Worm (Caenorhabditis elegans) whole organism, L4 larva: ENCODE measurements around the gene K02E2.7.

Experiments
- F10B5.3 ChIP-seq: sonication (generic microtip); optimal IDR thresholded peaks from 2 replicates; lab custom pipeline; 2016; ENCODE audit warnings: mild to moderate bottlenecking, missing genetic modification characterization, missing compliant biosample characterization
- F44E2.7 ChIP-seq: fragments of 200-800 bp; sonication (Bioruptor generic); IDR thresholded peaks from 2 replicates; pipeline ENCODE4 v2.1.2; 2022; ENCODE audit warnings: missing genetic modification characterization, missing compliant biosample characterization
- T20F7.1 ChIP-seq: fragments of 200-800 bp; sonication (Bioruptor generic); optimal IDR thresholded peaks from 2 replicates; lab custom pipeline; 2018; ENCODE audit warnings: mild to moderate bottlenecking, missing genetic modification characterization, missing compliant biosample characterization
- T26A8.4 ChIP-seq: fragments of 200-800 bp; sonication (Bioruptor generic); IDR thresholded peaks from 2 replicates; pipeline ENCODE4 v1.3.6; 2022; ENCODE audit warnings: missing genetic modification characterization, missing compliant biosample characterization
- Y48G9A.11 ChIP-seq: fragments of 200-800 bp; sonication (Bioruptor generic); IDR thresholded peaks from 2 replicates; pipeline ENCODE4 v1.3.6; 2022; ENCODE audit warnings: missing genetic modification reagents, missing genetic modification characterization, missing compliant biosample characterization
- ZK337.2 ChIP-seq: fragments of 200-800 bp; sonication (Bioruptor generic); IDR thresholded peaks from 2 replicates; pipeline ENCODE4 v1.3.6; 2022; ENCODE audit warnings: missing genetic modification reagents, missing genetic modification characterization, missing compliant biosample characterization
- ZK546.5 ChIP-seq, 2 experiments: sonication (generic microtip); optimal IDR thresholded peaks; 2 replicates each; lab custom pipeline; 2017; ENCODE audit warnings: missing biosample characterization in 2 of 2, missing genetic modification characterization in 2 of 2
- aly-2 ChIP-seq: sonication (generic microtip); optimal IDR thresholded peaks from 2 replicates; lab custom pipeline; 2018; ENCODE audit warnings: missing biosample characterization, missing genetic modification characterization
- ama-1 ChIP-seq: fragments of 150-350 bp; optimal IDR thresholded peaks from 2 replicates; lab custom pipeline; 2014; ENCODE audit warnings: inconsistent platforms, mixed read lengths
- ceh-28 ChIP-seq: fragments of 150-350 bp; optimal IDR thresholded peaks from 2 replicates; lab custom pipeline; 2014; ENCODE audit warnings: missing biosample characterization, missing genetic modification reagents, missing genetic modification characterization
- ceh-32 ChIP-seq: sonication (generic microtip); optimal IDR thresholded peaks from 2 replicates; lab custom pipeline; 2016; ENCODE audit warnings: mild to moderate bottlenecking, missing genetic modification characterization, missing compliant biosample characterization; ENCODE audit not compliant: poor library complexity
- ceh-62 ChIP-seq: sonication (generic microtip); optimal IDR thresholded peaks from 2 replicates; lab custom pipeline; 2017; ENCODE audit warnings: missing biosample characterization, missing genetic modification characterization
- ces-1 ChIP-seq: fragments of 150-350 bp; sonication (generic microtip); optimal IDR thresholded peaks from 4 replicates; lab custom pipeline; 2014; ENCODE audit warnings: missing biosample characterization, missing genetic modification reagents, missing genetic modification characterization
- cey-2 ChIP-seq: sonication (generic microtip); optimal IDR thresholded peaks from 3 replicates; lab custom pipeline; 2017; ENCODE audit warnings: missing genetic modification characterization, mild to moderate bottlenecking, missing compliant biosample characterization, antibody characterized with exemption, borderline replicate concordance; ENCODE audit not compliant: insufficient read depth
- dmd-6 ChIP-seq: fragments of 200-800 bp; sonication (Bioruptor generic); IDR thresholded peaks from 2 replicates; pipeline ENCODE4 v1.3.6; 2022; ENCODE audit warnings: missing genetic modification reagents, missing genetic modification characterization, missing compliant biosample characterization
- dve-1 ChIP-seq: sonication (generic microtip); optimal IDR thresholded peaks from 2 replicates; lab custom pipeline; 2017; ENCODE audit warnings: antibody characterized with exemption, mild to moderate bottlenecking, missing genetic modification characterization, missing compliant biosample characterization; ENCODE audit not compliant: insufficient read depth
- egl-27 ChIP-seq: sonication (generic microtip); optimal IDR thresholded peaks from 3 replicates; lab custom pipeline; 2017; ENCODE audit warnings: missing biosample characterization, missing genetic modification reagents, missing genetic modification characterization
- fkh-10 ChIP-seq: fragments of 150-350 bp; optimal IDR thresholded peaks from 2 replicates; lab custom pipeline; 2014; ENCODE audit warnings: missing biosample characterization, missing genetic modification reagents, missing genetic modification characterization
- fos-1 ChIP-seq: fragments of 150-350 bp; optimal IDR thresholded peaks from 2 replicates; lab custom pipeline; 2014; ENCODE audit warnings: missing biosample characterization, missing genetic modification characterization
- gei-8 ChIP-seq: fragments of 200-800 bp; sonication (Bioruptor generic); optimal IDR thresholded peaks from 2 replicates; lab custom pipeline; 2018; ENCODE audit warnings: mild to moderate bottlenecking, missing genetic modification characterization, missing compliant biosample characterization
- hif-1 ChIP-seq, 2 experiments: sonication (generic microtip); optimal IDR thresholded peaks; 2 replicates each; lab custom pipeline; 2016 to 2017; ENCODE audit warnings: missing compliant biosample characterization in 2 of 2, missing genetic modification characterization in 2 of 2, missing genetic modification reagents in 2 of 2, missing genotype in 2 of 2, mild to moderate bottlenecking in 1 of 2
- jun-1 ChIP-seq: fragments of 150-350 bp; optimal IDR thresholded peaks from 2 replicates; lab custom pipeline; 2014; ENCODE audit warnings: missing biosample characterization, missing genetic modification reagents, missing genetic modification characterization
- lin-1 ChIP-seq: fragments of 200-800 bp; sonication (Bioruptor generic); IDR thresholded peaks from 2 replicates; pipeline ENCODE4 v1.3.6; 2022; ENCODE audit warnings: missing genetic modification reagents, missing genetic modification characterization, missing compliant biosample characterization
- lin-29 ChIP-seq: fragments of 200-800 bp; sonication (Bioruptor generic); IDR thresholded peaks from 2 replicates; pipeline ENCODE4 v1.3.6; 2022; ENCODE audit warnings: missing genetic modification reagents, missing genetic modification characterization, missing compliant biosample characterization
- madf-5 ChIP-seq, 2 experiments: fragments of 200-800 bp; sonication (Bioruptor generic); IDR thresholded peaks; 2 replicates each; pipeline ENCODE4 v1.3.6; 2022; ENCODE audit warnings: missing compliant biosample characterization in 2 of 2, missing genetic modification characterization in 2 of 2
- madf-9 ChIP-seq: fragments of 200-800 bp; sonication (Bioruptor generic); conservative IDR thresholded peaks from 2 replicates; pipeline ENCODE4 v1.3.6; 2022; ENCODE audit warnings: missing genetic modification reagents, missing genetic modification characterization, missing compliant biosample characterization
- mdl-1 ChIP-seq, 2 experiments: fragments of 150-350 bp in 1 of 2; sonication (generic microtip) in 1 of 2; optimal IDR thresholded peaks; 2 replicates each; lab custom pipeline; 2014 to 2017; ENCODE audit warnings: missing biosample characterization in 2 of 2, missing genetic modification characterization in 2 of 2
- mdt-29 ChIP-seq: fragments of 200-800 bp; sonication (Bioruptor generic); IDR thresholded peaks from 2 replicates; pipeline ENCODE4 v1.3.6; 2022; ENCODE audit warnings: missing genetic modification reagents, missing genetic modification characterization, missing compliant biosample characterization
- mxl-2 ChIP-seq: fragments of 200-800 bp; sonication (Bioruptor generic); conservative IDR thresholded peaks from 2 replicates; pipeline ENCODE4 v1.3.6; 2022; ENCODE audit warnings: missing genetic modification reagents, missing genetic modification characterization, missing compliant biosample characterization
- mxl-3 ChIP-seq: fragments of 200-800 bp; sonication (Bioruptor generic); optimal IDR thresholded peaks from 2 replicates; lab custom pipeline; 2018; ENCODE audit warnings: mild to moderate bottlenecking, missing genetic modification characterization, missing compliant biosample characterization
- nhr-10 ChIP-seq: fragments of 150-350 bp; optimal IDR thresholded peaks from 2 replicates; lab custom pipeline; 2014; ENCODE audit warnings: missing biosample characterization, missing genetic modification characterization
- nhr-102 ChIP-seq: sonication (generic microtip); optimal IDR thresholded peaks from 2 replicates; lab custom pipeline; 2016; ENCODE audit warnings: mild to moderate bottlenecking, missing genetic modification characterization, moderate library complexity, missing compliant biosample characterization
- nhr-11 ChIP-seq: fragments of 150-350 bp; optimal IDR thresholded peaks from 2 replicates; lab custom pipeline; 2014; ENCODE audit warnings: missing biosample characterization, missing genetic modification characterization
- nhr-111 ChIP-seq: fragments of 200-800 bp; sonication (Bioruptor generic); optimal IDR thresholded peaks from 2 replicates; lab custom pipeline; 2018; ENCODE audit warnings: mild to moderate bottlenecking, missing genetic modification characterization, missing compliant biosample characterization
- nhr-28 ChIP-seq: fragments of 150-350 bp; optimal IDR thresholded peaks from 2 replicates; lab custom pipeline; 2014; ENCODE audit warnings: missing biosample characterization, missing genetic modification characterization
- nhr-41 ChIP-seq: fragments of 200-800 bp; sonication (Bioruptor generic); IDR thresholded peaks from 2 replicates; pipeline ENCODE4 v1.3.6; 2022; ENCODE audit warnings: missing genetic modification reagents, missing genetic modification characterization, missing compliant biosample characterization
- nhr-48 ChIP-seq: sonication (generic microtip); optimal IDR thresholded peaks from 2 replicates; lab custom pipeline; 2016; ENCODE audit warnings: mild to moderate bottlenecking, missing genetic modification characterization, missing compliant biosample characterization
- nhr-6 ChIP-seq: fragments of 150-350 bp; optimal IDR thresholded peaks from 2 replicates; lab custom pipeline; 2014; ENCODE audit warnings: missing biosample characterization, missing genetic modification characterization
- rbr-2 ChIP-seq: sonication (generic microtip); optimal IDR thresholded peaks from 2 replicates; lab custom pipeline; 2016; ENCODE audit warnings: missing genotype, missing genetic modification characterization, missing compliant biosample characterization
- sdz-12 ChIP-seq: fragments of 200-800 bp; sonication (Bioruptor generic); optimal IDR thresholded peaks from 2 replicates; lab custom pipeline; 2018; ENCODE audit warnings: mild to moderate bottlenecking, missing genetic modification characterization, missing compliant biosample characterization
- set-16 ChIP-seq: fragments of 200-800 bp; sonication (Bioruptor generic); IDR thresholded peaks from 2 replicates; pipeline ENCODE4 v1.3.6; 2022; ENCODE audit warnings: missing genetic modification reagents, missing genetic modification characterization, missing compliant biosample characterization
- skn-1 ChIP-seq: fragments of 150-350 bp; optimal IDR thresholded peaks from 2 replicates; lab custom pipeline; 2014; ENCODE audit warnings: missing biosample characterization, missing genetic modification characterization
- snpc-4 ChIP-seq: fragments of 150-350 bp; optimal IDR thresholded peaks from 2 replicates; lab custom pipeline; 2014; ENCODE audit warnings: missing biosample characterization, missing genetic modification characterization
- tag-97 ChIP-seq: fragments of 200-800 bp; sonication (Bioruptor generic); IDR thresholded peaks from 2 replicates; pipeline ENCODE4 v1.3.6; 2022; ENCODE audit warnings: missing genetic modification characterization, missing compliant biosample characterization
- unc-62 ChIP-seq, 3 experiments: fragments of 150-350 bp in 1 of 3; sonication (generic microtip); optimal IDR thresholded peaks in 2 of 3; peaks in 1 of 3; 1 replicate in 1 of 3; 2 replicates in 2 of 3; lab custom pipeline; 2014 to 2017; ENCODE audit warnings: missing biosample characterization in 3 of 3, missing genetic modification characterization in 3 of 3, missing genetic modification reagents in 3 of 3, missing genotype in 1 of 3
- zag-1 ChIP-seq: fragments of 150-350 bp; optimal IDR thresholded peaks from 2 replicates; lab custom pipeline; 2014; ENCODE audit warnings: missing biosample characterization, missing genetic modification characterization
- zfp-2 ChIP-seq: sonication (generic microtip); optimal IDR thresholded peaks from 2 replicates; lab custom pipeline; 2016; ENCODE audit warnings: mild to moderate bottlenecking, missing genetic modification characterization, missing compliant biosample characterization
- zfp-3 ChIP-seq: fragments of 200-800 bp; sonication (Bioruptor generic); conservative IDR thresholded peaks from 2 replicates; pipeline ENCODE4 v1.3.6; 2022; ENCODE audit warnings: missing genetic modification reagents, missing genetic modification characterization, missing compliant biosample characterization
- ztf-11 ChIP-seq: fragments of 150-350 bp; optimal IDR thresholded peaks from 2 replicates; lab custom pipeline; 2014; ENCODE audit warnings: missing biosample characterization, missing genetic modification characterization

Gene K02E2.7

DNA sequence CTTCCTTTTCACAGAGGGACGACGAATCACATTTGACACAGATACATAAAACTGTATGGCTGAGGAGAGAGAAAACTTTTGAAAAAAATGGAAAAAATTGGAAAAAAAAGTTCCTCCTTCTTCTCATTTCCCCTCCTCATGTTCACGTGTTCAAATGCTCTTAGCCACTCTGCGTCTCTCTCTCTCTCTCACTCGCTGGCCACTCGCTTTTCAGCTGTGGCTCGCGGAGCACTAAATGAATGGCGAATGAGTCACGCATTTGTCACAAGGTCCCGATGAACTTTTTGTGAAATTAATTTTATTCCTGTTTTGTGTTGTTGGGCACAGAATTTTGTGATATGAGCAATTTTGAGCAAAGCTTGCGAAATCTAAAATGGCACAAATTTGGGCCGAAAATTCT, 31.0 kb upstream of the K02E2.7 start (continued):
- TF ChIP-seq F44E2.7 (no peak), jun-1 (tag; lab: Kevin White, UChicago) (no peak), unc-62 (GFP tag; optimal IDR thresholded peaks at IDR 0.05 in 1 of 2; lab: Kevin White, UChicago) (no peak), unc-62 (tag; optimal IDR thresholded peaks at IDR 0.05; lab: Kevin White, UChicago) (no peak), nhr-6 (tag; lab: Kevin White, UChicago) (peak; percentile 62), ztf-11 (tag; lab: Kevin White, UChicago) (no peak), hif-1 (tag; optimal IDR thresholded peaks at IDR 0.05; lab: Kevin White, UChicago) (peak in 1 of 2 experiments; percentile 50), ceh-62 (tag; lab: Kevin White, UChicago) (no peak), snpc-4 (tag; lab: Kevin White, UChicago) (no peak)

DNA sequence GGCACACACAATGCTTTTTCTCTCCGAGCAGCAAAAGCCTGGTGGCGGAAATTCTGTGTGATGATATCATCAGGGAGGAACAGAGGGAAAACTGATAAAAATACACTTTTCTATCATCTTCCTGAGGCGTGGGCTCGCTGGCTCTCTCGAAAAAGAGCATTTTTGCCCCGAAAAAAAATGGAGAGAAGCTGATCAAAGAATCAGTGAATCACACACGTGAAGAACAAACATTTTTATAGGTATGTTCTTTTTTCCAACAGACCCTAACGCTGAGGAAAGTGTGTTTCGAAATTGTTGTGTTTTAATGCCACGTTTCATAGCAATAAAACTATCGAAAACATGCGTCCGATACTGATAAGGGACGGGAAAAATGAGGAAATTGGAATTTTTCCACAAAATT, 29.9 kb upstream of the K02E2.7 start:
- TF ChIP-seq nhr-28 (tag; lab: Kevin White, UChicago): peak; percentile 21
- TF ChIP-seq rbr-2 (tag; lab: Kevin White, UChicago): no peak
- no peak for TF ChIP-seq nhr-111
- peak in 1 of 2 experiments; percentile 27 for TF ChIP-seq mdl-1 (tag; optimal IDR thresholded peaks at IDR 0.05; lab: Kevin White, UChicago)
- TF ChIP-seq mdt-29 (GFP tag; lab: Robert Waterston, UW): no peak
- no peak for TF ChIP-seq aly-2 (tag; lab: Kevin White, UChicago)
- no peak for TF ChIP-seq nhr-10 (tag; lab: Kevin White, UChicago)
- TF ChIP-seq jun-1 (tag; lab: Kevin White, UChicago): no peak
- TF ChIP-seq nhr-102: no peak
- TF ChIP-seq mxl-3 (GFP tag; lab: Kevin White, UChicago): no peak
- TF ChIP-seq skn-1: no peak
- TF ChIP-seq nhr-48 (tag; lab: Kevin White, UChicago): no peak
- TF ChIP-seq ces-1 (GFP tag; lab: Kevin White, UChicago): no peak
- TF ChIP-seq nhr-41 (GFP tag; lab: Robert Waterston, UW): no peak
- peak in 1 of 2 experiments; percentile 52 for TF ChIP-seq unc-62 (GFP tag; optimal IDR thresholded peaks at IDR 0.05 in 1 of 2; lab: Kevin White, UChicago)
- TF ChIP-seq unc-62 (tag; optimal IDR thresholded peaks at IDR 0.05; lab: Kevin White, UChicago): no peak
- no peak for TF ChIP-seq ceh-32
- no peak for TF ChIP-seq madf-5 (GFP tag; IDR thresholded peaks at IDR 0.05; lab: Robert Waterston, UW)
- TF ChIP-seq ama-1: no peak
- no peak for TF ChIP-seq fkh-10
- no peak for TF ChIP-seq lin-29 (GFP tag; lab: Robert Waterston, UW)
- TF ChIP-seq dve-1 (tag; lab: Kevin White, UChicago): peak; percentile 49
- TF ChIP-seq sdz-12 (GFP tag; lab: Kevin White, UChicago): no peak
- no peak for TF ChIP-seq egl-27 (tag; lab: Kevin White, UChicago)
- no peak for TF ChIP-seq madf-9 (GFP tag; lab: Robert Waterston, UW)
- no peak for TF ChIP-seq F10B5.3 (tag; lab: Kevin White, UChicago)
- TF ChIP-seq set-16 (GFP tag; lab: Robert Waterston, UW): no peak
- no peak for TF ChIP-seq mxl-2
- TF ChIP-seq zfp-2: no peak
- no peak for TF ChIP-seq T26A8.4
- no peak for TF ChIP-seq nhr-11
- no peak for TF ChIP-seq fos-1 (tag; lab: Kevin White, UChicago)
- no peak for TF ChIP-seq T20F7.1 (GFP tag; lab: Kevin White, UChicago)
- TF ChIP-seq cey-2: no peak
- TF ChIP-seq ceh-28: no peak
- TF ChIP-seq ZK337.2: no peak
- TF ChIP-seq zag-1 (tag; lab: Kevin White, UChicago): no peak
- TF ChIP-seq lin-1: no peak
- no peak for TF ChIP-seq nhr-6 (tag; lab: Kevin White, UChicago)
- no peak for TF ChIP-seq tag-97 (GFP tag; lab: Robert Waterston, UW)
- no peak for TF ChIP-seq zfp-3
- no peak for TF ChIP-seq gei-8 (GFP tag; lab: Kevin White, UChicago)
- no peak for TF ChIP-seq Y48G9A.11
- peak; percentile 24; the same call in 1 of the 2 replicates for TF ChIP-seq dmd-6 (GFP tag; lab: Robert Waterston, UW)
- no peak for TF ChIP-seq ZK546.5 (tag; optimal IDR thresholded peaks at IDR 0.05; lab: Kevin White, UChicago)
